Fruit fly (Drosophila melanogaster) whole organism, embryonic: Measurements from ENCODE around the gene IntS9.

Source experiments
- BtbVII ChIP-seq: fragments of 200-800 bp; sonication (Bioruptor generic); optimal IDR thresholded peaks from 3 replicates; lab custom pipeline; 2017; ENCODE audit warnings: missing biosample characterization, mild to moderate bottlenecking, missing genetic modification characterization
- CG11695 ChIP-seq: fragments of 200-800 bp; sonication (Bioruptor generic); IDR thresholded peaks from 3 replicates; pipeline ENCODE4 v1.3.6; 2022; ENCODE audit warnings: missing biosample characterization, missing genetic modification characterization
- CG13123 ChIP-seq: fragments of 200-800 bp; sonication (Bioruptor generic); optimal IDR thresholded peaks from 2 replicates; lab custom pipeline; 2016; ENCODE audit warnings: missing biosample characterization, missing genetic modification characterization
- CG15696 ChIP-seq: fragments of 200-800 bp; sonication (Bioruptor generic); optimal IDR thresholded peaks from 2 replicates; lab custom pipeline; 2019; ENCODE audit warnings: missing biosample characterization, mild to moderate bottlenecking, missing genetic modification characterization, moderate library complexity
- CG16813 ChIP-seq: fragments of 200-800 bp; sonication (Bioruptor generic); IDR thresholded peaks from 3 replicates; pipeline ENCODE4 v1.3.6; 2022; ENCODE audit warnings: missing biosample characterization, missing genetic modification characterization; ENCODE audit not compliant: partially characterized antibody
- CG17912 ChIP-seq: fragments of 200-800 bp; sonication (Bioruptor generic); optimal IDR thresholded peaks from 2 replicates; lab custom pipeline; 2018; ENCODE audit warnings: missing biosample characterization, mild to moderate bottlenecking, missing genetic modification characterization
- CG18262 ChIP-seq: fragments of 200-800 bp; optimal IDR thresholded peaks from 3 replicates; lab custom pipeline; 2019; ENCODE audit warnings: missing biosample characterization, mild to moderate bottlenecking, missing genetic modification characterization, moderate library complexity
- CG1832 ChIP-seq: fragments of 200-800 bp; sonication (Bioruptor generic); optimal IDR thresholded peaks from 2 replicates; lab custom pipeline; 2017; ENCODE audit warnings: missing biosample characterization, mild to moderate bottlenecking, missing genetic modification characterization, inconsistent platforms
- CG30020 ChIP-seq: fragments of 200-800 bp; optimal IDR thresholded peaks from 2 replicates; lab custom pipeline; 2019; ENCODE audit warnings: missing biosample characterization, mild to moderate bottlenecking, missing genetic modification characterization, moderate library complexity
- CG32772 ChIP-seq: fragments of 200-800 bp; sonication (Bioruptor generic); IDR thresholded peaks from 2 replicates; pipeline ENCODE4 v1.3.6; 2022; ENCODE audit warnings: missing biosample characterization, missing genetic modification characterization
- CG3281 ChIP-seq: fragments of 200-800 bp; sonication (Bioruptor generic); optimal IDR thresholded peaks from 3 replicates; lab custom pipeline; 2017; ENCODE audit warnings: missing biosample characterization, mild to moderate bottlenecking, missing genetic modification characterization
- CG3995 ChIP-seq: fragments of 200-800 bp; sonication (Bioruptor generic); optimal IDR thresholded peaks from 3 replicates; lab custom pipeline; 2016; ENCODE audit warnings: missing biosample characterization, missing genetic modification characterization
- CG6683 ChIP-seq: fragments of 200-800 bp; sonication (Bioruptor generic); optimal IDR thresholded peaks from 2 replicates; lab custom pipeline; 2017; ENCODE audit warnings: missing biosample characterization, mild to moderate bottlenecking, missing genetic modification characterization, missing genetic modification reagents
- CG7556 ChIP-seq: fragments of 200-800 bp; sonication (Bioruptor generic); optimal IDR thresholded peaks from 2 replicates; lab custom pipeline; 2017; ENCODE audit warnings: missing biosample characterization, mild to moderate bottlenecking, missing genetic modification characterization
- CG7745 ChIP-seq: fragments of 200-800 bp; sonication (Bioruptor generic); optimal IDR thresholded peaks from 2 replicates; lab custom pipeline; 2018; ENCODE audit warnings: missing biosample characterization, mild to moderate bottlenecking, missing genetic modification characterization, moderate library complexity
- CG7963 ChIP-seq: fragments of 200-800 bp; sonication (Bioruptor generic); IDR thresholded peaks from 3 replicates; pipeline ENCODE4 v1.3.6; 2022; ENCODE audit warnings: missing biosample characterization, missing genetic modification characterization; ENCODE audit not compliant: partially characterized antibody
- CG8765 ChIP-seq: fragments of 200-800 bp; sonication (Bioruptor generic); IDR thresholded peaks from 2 replicates; pipeline ENCODE4 v1.3.6; 2022; ENCODE audit warnings: missing biosample characterization, missing genetic modification characterization
- CG8944 ChIP-seq: fragments of 200-800 bp; sonication (Bioruptor generic); optimal IDR thresholded peaks from 3 replicates; lab custom pipeline; 2016; ENCODE audit warnings: missing biosample characterization, missing genetic modification characterization
- CG9727 ChIP-seq: fragments of 200-800 bp; sonication (Bioruptor generic); optimal IDR thresholded peaks from 3 replicates; lab custom pipeline; 2017; ENCODE audit warnings: missing biosample characterization, mild to moderate bottlenecking, missing genetic modification characterization
- Camta ChIP-seq: fragments of 200-800 bp; sonication (Bioruptor generic); optimal IDR thresholded peaks from 2 replicates; lab custom pipeline; 2016; ENCODE audit warnings: missing biosample characterization, missing genetic modification characterization
- CoRest ChIP-seq: fragments of 200-800 bp; sonication (Bioruptor generic); optimal IDR thresholded peaks from 3 replicates; lab custom pipeline; 2018; ENCODE audit warnings: missing biosample characterization, mild to moderate bottlenecking, missing genetic modification characterization, moderate library complexity
- D19B ChIP-seq: fragments of 200-800 bp; sonication (Bioruptor generic); optimal IDR thresholded peaks from 2 replicates; lab custom pipeline; 2017; ENCODE audit warnings: missing biosample characterization, mild to moderate bottlenecking, missing genetic modification characterization
- Deaf1 ChIP-seq: fragments of 200-800 bp; optimal IDR thresholded peaks from 3 replicates; lab custom pipeline; 2019; ENCODE audit warnings: missing biosample characterization, mild to moderate bottlenecking, missing genetic modification characterization, moderate library complexity
- Doc3 ChIP-seq: fragments of 200-800 bp; sonication (Bioruptor generic); IDR thresholded peaks from 3 replicates; pipeline ENCODE4 v1.3.6; 2022; ENCODE audit warnings: missing biosample characterization, missing genetic modification characterization; ENCODE audit not compliant: partially characterized antibody
- GATAe ChIP-seq: fragments of 200-800 bp; sonication (Bioruptor generic); conservative IDR thresholded peaks from 2 replicates; pipeline ENCODE4 v1.3.6; 2022; ENCODE audit warnings: missing biosample characterization, missing genetic modification characterization
- Lhr ChIP-seq: fragments of 200-800 bp; sonication (Bioruptor generic); optimal IDR thresholded peaks from 3 replicates; lab custom pipeline; 2017; ENCODE audit warnings: mild to moderate bottlenecking, missing biosample characterization, missing genetic modification reagents, missing genetic modification characterization
- MBD-R2 ChIP-seq: fragments of 200-800 bp; sonication (Bioruptor generic); IDR thresholded peaks from 2 replicates; pipeline ENCODE4 v1.3.6; 2022; ENCODE audit warnings: missing biosample characterization, missing genetic modification characterization
- MESR4 ChIP-seq: fragments of 200-800 bp; sonication (Bioruptor generic); optimal IDR thresholded peaks from 2 replicates; lab custom pipeline; 2018; ENCODE audit warnings: missing biosample characterization, mild to moderate bottlenecking, missing genetic modification characterization, moderate library complexity
- Max ChIP-seq: fragments of 200-800 bp; sonication (Bioruptor generic); optimal IDR thresholded peaks from 2 replicates; lab custom pipeline; 2016; ENCODE audit warnings: missing biosample characterization, mild to moderate bottlenecking, missing genetic modification characterization
- Meics ChIP-seq: fragments of 200-800 bp; sonication (Bioruptor generic); optimal IDR thresholded peaks from 2 replicates; lab custom pipeline; 2017; ENCODE audit warnings: missing biosample characterization, mild to moderate bottlenecking, missing genetic modification characterization
- PHDP ChIP-seq: fragments of 200-800 bp; sonication (Bioruptor generic); optimal IDR thresholded peaks from 3 replicates; lab custom pipeline; 2018; ENCODE audit warnings: missing biosample characterization, mild to moderate bottlenecking, missing genetic modification characterization, moderate library complexity
- Rx ChIP-seq: fragments of 200-800 bp; sonication (Bioruptor generic); IDR thresholded peaks from 2 replicates; pipeline ENCODE4 v1.3.6; 2022; ENCODE audit warnings: missing biosample characterization, missing genetic modification characterization
- Trl ChIP-seq, 3 experiments: fragments of >200 bp in 2 of 3; fragments of 200-800 bp in 1 of 3; sonication (Bioruptor generic) in 1 of 3; optimal IDR thresholded peaks; 2 replicates in 1 of 3; 3 replicates in 2 of 3; lab custom pipeline; 2016 to 2017; ENCODE audit warnings: missing biosample characterization in 1 of 3, missing genetic modification characterization in 1 of 3
- cas ChIP-seq: fragments of 200-800 bp; sonication (Bioruptor generic); IDR thresholded peaks from 2 replicates; pipeline ENCODE4 v1.3.6; 2022; ENCODE audit warnings: missing biosample characterization, missing genetic modification characterization
- dysf ChIP-seq: fragments of 200-800 bp; sonication (Bioruptor generic); IDR thresholded peaks from 3 replicates; pipeline ENCODE4 v1.3.6; 2022; ENCODE audit warnings: missing biosample characterization, missing genetic modification characterization
- fd3F ChIP-seq: fragments of 200-800 bp; sonication (Bioruptor generic); optimal IDR thresholded peaks from 2 replicates; lab custom pipeline; 2018; ENCODE audit warnings: missing biosample characterization, mild to moderate bottlenecking, missing genetic modification characterization, moderate library complexity
- gem ChIP-seq: fragments of 200-800 bp; sonication (Bioruptor generic); optimal IDR thresholded peaks from 2 replicates; lab custom pipeline; 2019; ENCODE audit warnings: missing biosample characterization, mild to moderate bottlenecking, missing genetic modification characterization, moderate library complexity
- gsb ChIP-seq: fragments of 200-800 bp; sonication (Bioruptor generic); IDR thresholded peaks from 2 replicates; pipeline ENCODE4 v1.3.6; 2022; ENCODE audit warnings: missing biosample characterization, missing genetic modification characterization
- her ChIP-seq: fragments of 200-800 bp; sonication (Bioruptor generic); optimal IDR thresholded peaks from 2 replicates; lab custom pipeline; 2016; ENCODE audit warnings: missing biosample characterization, missing genetic modification characterization
- lmd ChIP-seq: fragments of 200-800 bp; sonication (Bioruptor generic); IDR thresholded peaks from 2 replicates; pipeline ENCODE4 v1.3.6; 2022; ENCODE audit warnings: missing biosample characterization, missing genetic modification characterization
- nmo ChIP-seq: fragments of 200-800 bp; sonication (Bioruptor generic); optimal IDR thresholded peaks from 2 replicates; lab custom pipeline; 2018; ENCODE audit warnings: missing biosample characterization, mild to moderate bottlenecking, missing genetic modification characterization, moderate library complexity
- p53 ChIP-seq: fragments of 200-800 bp; sonication (Bioruptor generic); optimal IDR thresholded peaks from 2 replicates; lab custom pipeline; 2016; ENCODE audit warnings: missing biosample characterization, missing genetic modification characterization
- prd ChIP-seq, 3 experiments: fragments of >200 bp in 2 of 3; fragments of 200-800 bp in 1 of 3; sonication (Bioruptor generic) in 1 of 3; optimal IDR thresholded peaks in 2 of 3; IDR thresholded peaks in 1 of 3; 2 replicates in 2 of 3; 3 replicates in 1 of 3; pipeline versions ENCODE4 v1.3.6 to Lab custom; 2017 to 2022; ENCODE audit warnings: missing biosample characterization in 1 of 3, missing genetic modification characterization in 1 of 3
- row ChIP-seq: fragments of 200-800 bp; sonication (Bioruptor generic); IDR thresholded peaks from 3 replicates; pipeline ENCODE4 v1.3.6; 2022; ENCODE audit warnings: missing biosample characterization, missing genetic modification characterization
- sd ChIP-seq: fragments of 200-800 bp; sonication (Bioruptor generic); optimal IDR thresholded peaks from 3 replicates; lab custom pipeline; 2018; ENCODE audit warnings: missing biosample characterization, mild to moderate bottlenecking, missing genetic modification characterization, moderate library complexity
- vvl ChIP-seq: fragments of 200-800 bp; sonication (Bioruptor generic); IDR thresholded peaks from 2 replicates; pipeline ENCODE4 v1.3.6; 2022; ENCODE audit warnings: missing biosample characterization, missing genetic modification characterization
- zen2 ChIP-seq: fragments of 200-800 bp; sonication (Bioruptor generic); IDR thresholded peaks from 3 replicates; pipeline ENCODE4 v1.3.6; 2022; ENCODE audit warnings: missing biosample characterization, missing genetic modification characterization; ENCODE audit not compliant: partially characterized antibody

IntS9 gene

DNA sequence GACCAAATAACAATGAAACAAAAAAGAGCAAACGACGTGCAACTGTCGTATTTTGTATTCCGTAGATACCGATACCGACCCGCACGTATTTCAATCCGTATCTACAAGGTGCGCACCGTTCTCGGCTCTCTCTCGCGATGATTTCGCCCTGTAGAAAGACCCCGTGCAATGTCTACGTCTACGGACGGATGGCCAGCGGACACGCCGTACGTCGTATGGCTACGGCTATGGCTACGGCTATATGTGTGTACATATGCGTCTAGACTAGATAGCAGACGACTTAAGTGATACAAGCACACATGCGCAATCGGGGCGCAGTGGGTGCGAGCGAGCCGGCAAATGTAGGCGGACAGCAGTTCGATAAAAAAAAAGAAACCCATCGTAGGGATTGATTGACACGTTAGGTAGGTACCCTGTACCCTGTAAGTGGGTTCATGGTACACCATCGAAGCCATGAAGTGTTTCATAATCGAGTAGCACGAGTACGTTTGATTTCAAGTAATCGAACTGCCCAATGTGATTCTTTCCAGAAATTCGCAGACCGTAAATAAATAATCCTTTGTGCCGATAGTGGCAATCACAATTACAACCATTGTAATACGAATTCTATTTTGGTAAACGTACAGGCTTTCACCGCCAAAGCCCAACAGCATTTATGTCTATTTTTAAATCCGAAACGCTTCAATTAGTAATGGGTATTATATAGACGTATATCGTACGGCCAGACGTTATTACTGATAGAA, 44.2 kb upstream of the IntS9 start (continued):
- TF ChIP-seq CG7556 (GFP tag; lab: Kevin White, UChicago) (peak; percentile 52), GATAe (GFP tag; lab: Robert Waterston, UW) (peak; percentile 36), CG1832 (GFP tag; lab: Kevin White, UChicago) (peak; percentile 36), CG13123 (GFP tag; lab: Kevin White, UChicago) (no peak), Deaf1 (peak; percentile 50), CG16813 (GFP tag; lab: Robert Waterston, UW) (no peak), cas (no peak), CG7745 (tag; lab: Kevin White, UChicago) (no peak), Max (GFP tag; lab: Kevin White, UChicago) (no peak), row (GFP tag; lab: Robert Waterston, UW) (peak; percentile 80), gsb (GFP tag; lab: Robert Waterston, UW) (0 out of 2 replicates have a peak, but pooled peaks have one; percentile 11), zen2 (GFP tag; lab: Robert Waterston, UW) (no peak), gem (peak; percentile 57), dysf (GFP tag; lab: Robert Waterston, UW) (peak; percentile 52; the same call in 2 of the 3 replicates), sd (tag; lab: Kevin White, UChicago) (peak; percentile 28), CG8944 (peak; percentile 32), vvl (GFP tag; lab: Robert Waterston, UW) (0 out of 2 replicates have a peak, but pooled peaks have one; percentile 25), CG3281 (GFP tag; lab: Kevin White, UChicago) (peak; percentile 8), p53 (GFP tag; lab: Kevin White, UChicago) (no peak), BtbVII (GFP tag; lab: Kevin White, UChicago) (peak; percentile 24), CG7963 (GFP tag; lab: Robert Waterston, UW) (no peak), CG11695 (peak; percentile 24; the same call in 1 of the 3 replicates), MESR4 (GFP tag; lab: Kevin White, UChicago) (no peak), fd3F (GFP tag; lab: Kevin White, UChicago) (no peak), Meics (peak; percentile 28), D19B (GFP tag; lab: Kevin White, UChicago) (peak; percentile 98), MBD-R2 (GFP tag; lab: Robert Waterston, UW) (0 out of 2 replicates have a peak, but pooled peaks have one; percentile 8), CoRest (tag; lab: Kevin White, UChicago) (peak; percentile 30), CG8765 (no peak), Lhr (GFP tag; lab: Kevin White, UChicago) (no peak), CG15696 (tag; lab: Kevin White, UChicago) (no peak), CG17912 (no peak), CG9727 (GFP tag; lab: Kevin White, UChicago) (peak; percentile 29), CG3995 (GFP tag; lab: Kevin White, UChicago) (no peak), nmo (peak; percentile 33), CG30020 (no peak), CG32772 (GFP tag; lab: Robert Waterston, UW) (no peak), Rx (GFP tag; lab: Robert Waterston, UW) (no peak), lmd (GFP tag; lab: Robert Waterston, UW) (peak; percentile 17; the same call in 1 of the 2 replicates), Trl (optimal IDR thresholded peaks at IDR 0.05; lab: Kevin White, UChicago) (no peak), Trl (GFP tag; optimal IDR thresholded peaks at IDR 0.05; lab: Kevin White, UChicago) (peak; percentile 3), her (GFP tag; lab: Kevin White, UChicago) (peak; percentile 25), Doc3 (GFP tag; lab: Robert Waterston, UW) (no peak), Camta (GFP tag; lab: Kevin White, UChicago) (no peak), prd (optimal IDR thresholded peaks at IDR 0.05; lab: Kevin White, UChicago) (no peak), prd (GFP tag; IDR thresholded peaks at IDR 0.05; lab: Robert Waterston, UW) (peak; percentile 24; the same call in 1 of the 3 replicates), CG6683 (GFP tag; lab: Kevin White, UChicago) (no peak), CG18262 (tag; lab: Kevin White, UChicago) (no peak), PHDP (tag; lab: Kevin White, UChicago) (peak; percentile 17)
